Fruit fly (Drosophila melanogaster): ENCODE measurements around the gene Lon.

dm6 chr3L:19636821-19637460 lies 24.9 kb upstream of the Lon start:
- TF ChIP-seq psq (optimal IDR thresholded peaks at IDR 0.05), result no peak
- TF ChIP-seq usp (GFP tag; optimal IDR thresholded peaks at IDR 0.05), result no peak
- TF ChIP-seq EcR (GFP tag; optimal IDR thresholded peaks at IDR 0.05), result no peak
- TF ChIP-seq CG8478 (optimal IDR thresholded peaks at IDR 0.05), result no peak
- no peak for TF ChIP-seq pan (optimal IDR thresholded peaks at IDR 0.05)

Data from whole organism.